Fruit fly (Drosophila melanogaster) Kc167 (cell line): ENCODE results near the gene CG6125.

ENCODE experiments used
- insv ChIP-seq: fragments of >200 bp; optimal IDR thresholded peaks from 3 replicates; lab custom pipeline; 2018; ENCODE audit warnings: missing external identifiers
- psq ChIP-seq: fragments of >200 bp; optimal IDR thresholded peaks from 2 replicates; lab custom pipeline; 2017; ENCODE audit warnings: missing external identifiers
- ttk ChIP-seq: sonication (Bioruptor generic); optimal IDR thresholded peaks from 2 replicates; lab custom pipeline; 2017; ENCODE audit warnings: missing external identifiers

DNA sequence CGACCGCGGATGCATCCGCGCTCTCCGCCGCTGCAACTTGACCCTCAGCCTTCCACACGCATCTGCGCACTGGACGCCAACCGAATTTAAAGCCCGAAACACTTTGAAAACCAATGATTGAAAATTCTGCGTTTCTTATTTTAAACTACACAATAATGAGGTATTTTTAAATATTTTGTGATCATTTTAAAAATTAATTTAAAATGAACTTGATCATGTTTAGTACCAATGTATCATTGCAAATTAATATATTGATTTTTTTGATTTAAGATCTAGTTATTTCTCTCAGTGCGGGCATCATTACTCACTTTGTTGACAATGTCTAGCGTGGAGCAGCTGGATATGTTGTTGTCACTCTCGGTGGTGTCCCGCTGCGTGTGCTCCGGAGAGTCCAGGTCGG is 40.0 kb downstream of the CG6125 start:
- TF ChIP-seq insv (lab: Kevin White, UChicago) (no peak), psq (lab: Kevin White, UChicago) (no peak), ttk (lab: Kevin White, UChicago) (no peak)
